Worm (Caenorhabditis elegans): ENCODE measurements around the gene col-183.
"Not testable (repeated sequence)": the region's sequence is repeated elsewhere in the genome, so short reads cannot be mapped to it uniquely, and the experiment has no call there.

col-183 gene

DNA sequence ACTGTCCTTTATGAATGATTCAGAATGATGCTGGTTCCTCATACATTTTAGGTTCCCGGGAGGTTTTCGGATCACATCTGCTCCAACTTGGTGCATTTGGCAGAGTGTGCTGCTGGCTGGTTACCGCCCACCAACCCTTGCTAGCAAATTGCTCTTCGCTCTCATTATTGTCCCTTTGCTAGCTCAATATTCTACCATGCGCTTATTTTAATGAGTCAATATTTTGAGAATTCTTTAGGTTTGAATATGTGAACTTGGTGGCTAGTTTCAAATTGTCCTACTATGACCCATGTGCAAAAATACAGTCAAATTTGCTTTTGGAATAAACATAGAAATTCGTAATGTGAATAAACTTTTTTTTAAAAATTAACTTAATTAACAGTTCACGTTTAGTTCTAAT lies 32.4 kb downstream of the col-183 start:
- TF ChIP-seq mab-9 (GFP tag; IDR thresholded peaks at IDR 0.05) (no peak), xbp-1 (tag; optimal IDR thresholded peaks at IDR 0.05) (no peak), rnt-1 (tag; optimal IDR thresholded peaks at IDR 0.05) (no peak), pqm-1 (tag; optimal IDR thresholded peaks at IDR 0.05) (no peak), unc-86 (tag; optimal IDR thresholded peaks at IDR 0.05) (no peak), dsc-1 (tag; optimal IDR thresholded peaks at IDR 0.05) (peak; percentile 21)

DNA sequence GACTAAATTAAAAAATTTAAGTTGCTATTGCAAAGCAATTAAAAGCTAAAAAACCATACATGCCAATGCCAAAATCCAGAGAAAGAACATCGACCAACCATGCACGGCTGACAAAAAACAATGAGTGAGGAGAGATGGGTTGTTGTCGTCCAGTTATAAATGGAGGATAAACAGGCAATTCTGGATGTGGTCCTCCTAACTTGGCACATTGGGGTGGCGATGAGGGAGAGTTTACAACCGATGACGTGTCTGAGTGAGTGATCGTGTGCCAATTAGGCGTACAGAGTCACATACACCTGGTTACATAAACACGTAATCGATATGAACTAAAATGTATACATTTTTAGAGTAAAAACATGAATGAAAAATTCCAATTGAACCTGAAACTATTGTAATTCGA lies 36.2 kb downstream of the col-183 start, which contains the start of gene C29F7.10:
Gene C29F7.10 (minus strand): TSS at position 101 of the 400 bp plus-strand sequence.
- not testable (repeated sequence) for TF ChIP-seq nhr-77 (tag; optimal IDR thresholded peaks at IDR 0.05); ets-5 (GFP tag; IDR thresholded peaks at IDR 0.05); unc-130 (tag; optimal IDR thresholded peaks at IDR 0.05)

DNA sequence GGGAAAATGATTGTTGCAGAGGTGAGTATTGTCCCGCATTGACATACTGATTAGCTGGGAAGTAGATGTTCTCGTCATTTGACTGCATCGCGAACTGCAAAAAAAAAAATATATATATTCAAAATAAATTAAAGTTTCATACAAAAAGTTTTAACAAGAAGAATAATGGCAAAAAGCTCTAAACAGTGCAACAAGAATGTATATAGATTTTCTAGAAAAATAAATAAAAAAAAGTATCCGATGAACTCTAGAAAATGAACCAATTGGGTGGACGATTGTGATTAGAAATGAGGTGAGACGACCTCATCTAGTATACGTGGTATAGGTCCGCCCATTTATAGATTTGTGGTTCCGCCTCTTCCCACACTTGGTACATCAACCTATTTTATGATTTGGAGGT lies 38.8 kb downstream of the col-183 start, which contains the start of gene fkh-4:
Gene fkh-4 (minus strand): TSS at position 101 of the 400 bp plus-strand sequence.
- not testable (repeated sequence) for TF ChIP-seq lin-39 (tag; optimal IDR thresholded peaks at IDR 0.05); hpl-2 (GFP tag; optimal IDR thresholded peaks at IDR 0.05); zag-1 (tag; optimal IDR thresholded peaks at IDR 0.05)

DNA sequence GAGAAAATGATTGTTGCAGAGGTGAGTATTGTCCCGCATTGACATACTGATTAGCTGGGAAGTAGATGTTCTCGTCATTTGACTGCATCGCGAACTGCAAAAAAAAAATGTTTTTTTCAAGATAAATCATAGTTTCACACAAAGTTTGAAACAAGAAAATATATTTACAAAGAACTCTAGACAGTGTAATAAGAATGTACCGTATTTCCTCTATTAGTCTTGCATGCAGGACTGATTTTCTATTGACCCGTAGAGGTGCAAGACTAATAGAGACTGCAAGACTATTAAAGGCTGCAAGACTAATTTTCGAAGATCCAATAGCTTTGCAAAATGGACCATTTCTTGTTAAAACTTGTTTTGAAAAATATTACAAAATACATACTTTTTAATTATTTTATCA lies 44.2 kb downstream of the col-183 start, which contains the start of gene fkh-3:
Gene fkh-3 (minus strand): TSS at position 101 of the 400 bp plus-strand sequence.
- TF ChIP-seq zag-1 (tag; optimal IDR thresholded peaks at IDR 0.05): no peak
- TF ChIP-seq nhr-11 (tag; optimal IDR thresholded peaks at IDR 0.05): no peak
- no peak for TF ChIP-seq alr-1 (tag; optimal IDR thresholded peaks at IDR 0.05; ENCODE audit: borderline replicate concordance)
- TF ChIP-seq isw-1 (GFP tag; IDR thresholded peaks at IDR 0.05): no peak
- no peak for TF ChIP-seq unc-30 (tag; optimal IDR thresholded peaks at IDR 0.05)
- TF ChIP-seq egl-13 (tag; optimal IDR thresholded peaks at IDR 0.05): no peak
- no peak for TF ChIP-seq ceh-90 (tag; optimal IDR thresholded peaks at IDR 0.05)
- no peak for TF ChIP-seq dsc-1 (tag; optimal IDR thresholded peaks at IDR 0.05)
- no peak for TF ChIP-seq mep-1 (tag; optimal IDR thresholded peaks at IDR 0.05)
- no peak for TF ChIP-seq nhr-76 (tag; optimal IDR thresholded peaks at IDR 0.05)
- TF ChIP-seq xbp-1 (tag; optimal IDR thresholded peaks at IDR 0.05): no peak
- TF ChIP-seq lin-15B (tag; optimal IDR thresholded peaks at IDR 0.05): no peak
- no peak for TF ChIP-seq snu-23 (GFP tag; optimal IDR thresholded peaks at IDR 0.05)
- TF ChIP-seq egl-27 (tag; optimal IDR thresholded peaks at IDR 0.05): no peak
- TF ChIP-seq lin-35 (GFP tag; optimal IDR thresholded peaks at IDR 0.05): no peak

DNA sequence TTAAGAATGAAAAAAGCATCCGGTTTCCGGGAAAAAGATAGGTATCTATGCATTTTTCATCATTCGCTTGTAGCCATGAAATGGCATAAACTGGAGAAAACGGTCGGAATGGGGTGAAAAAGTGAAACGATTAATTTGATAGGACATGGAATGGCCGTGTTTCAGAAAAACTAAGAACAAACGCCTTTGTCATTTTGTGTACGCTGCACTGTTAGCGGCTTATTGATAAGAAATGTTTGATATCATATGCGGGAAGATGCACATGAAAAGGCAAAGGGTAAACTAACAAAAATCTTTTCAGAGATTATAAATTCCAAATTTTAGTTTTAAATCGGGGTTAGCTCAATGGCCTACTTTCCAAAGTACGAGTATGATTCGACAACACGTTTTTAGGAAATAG lies 46.5 kb downstream of the col-183 start:
- no peak for TF ChIP-seq nhr-20 (tag; optimal IDR thresholded peaks at IDR 0.05)
- no peak for TF ChIP-seq hlh-17 (GFP tag; optimal IDR thresholded peaks at IDR 0.05; ENCODE audit: borderline replicate concordance)
- no peak for TF ChIP-seq tlp-1 (tag; optimal IDR thresholded peaks at IDR 0.05)
- no peak for TF ChIP-seq snpc-4 (tag; optimal IDR thresholded peaks at IDR 0.05)
- TF ChIP-seq jun-1 (tag; optimal IDR thresholded peaks at IDR 0.05): no peak
- no peak for TF ChIP-seq ceh-90 (tag; optimal IDR thresholded peaks at IDR 0.05)
- TF ChIP-seq pag-3 (tag; optimal IDR thresholded peaks at IDR 0.05; ENCODE audit: borderline replicate concordance, insufficient read depth): no peak
- TF ChIP-seq elt-3 (tag; optimal IDR thresholded peaks at IDR 0.05): no peak
- peak in 1 of 2 experiments; percentile 3 for TF ChIP-seq lin-35 (GFP tag; optimal IDR thresholded peaks at IDR 0.05)
- peak; percentile 57 for TF ChIP-seq elt-2 (tag; optimal IDR thresholded peaks at IDR 0.05)
- TF ChIP-seq irx-1 (tag; optimal IDR thresholded peaks at IDR 0.05): no peak
- no peak for TF ChIP-seq skn-1 (tag; optimal IDR thresholded peaks at IDR 0.05)
- TF ChIP-seq sup-37 (GFP tag; optimal IDR thresholded peaks at IDR 0.05): no peak

All from whole organism, L1 larva.